Worm (Caenorhabditis elegans) whole organism, L2 larva: Measurements from ENCODE around the gene B0302.4.

Source experiments
- ZK546.5 ChIP-seq: sonication (generic microtip); optimal IDR thresholded peaks from 2 replicates; lab custom pipeline; 2017; ENCODE audit warnings: missing biosample characterization, missing genetic modification characterization
- aly-2 ChIP-seq: fragments of 150-350 bp; optimal IDR thresholded peaks from 2 replicates; lab custom pipeline; 2014; ENCODE audit warnings: missing biosample characterization, missing genetic modification characterization
- ama-1 ChIP-seq: fragments of 150-350 bp; optimal IDR thresholded peaks from 2 replicates; lab custom pipeline; 2018; ENCODE audit warnings: inconsistent platforms
- egl-27 ChIP-seq: sonication (generic microtip); optimal IDR thresholded peaks from 3 replicates; lab custom pipeline; 2017; ENCODE audit warnings: missing biosample characterization, missing genetic modification reagents, missing genetic modification characterization
- lin-11 ChIP-seq: fragments of 150-350 bp; sonication (generic microtip); optimal IDR thresholded peaks from 2 replicates; lab custom pipeline; 2014; ENCODE audit warnings: missing biosample characterization, missing genetic modification characterization, inconsistent platforms, mixed read lengths
- lsy-2 ChIP-seq, 2 experiments: fragments of 150-350 bp in 1 of 2; sonication (generic microtip) in 1 of 2; optimal IDR thresholded peaks; 2 replicates each; lab custom pipeline; 2014 to 2017; ENCODE audit warnings: missing biosample characterization in 2 of 2, missing genetic modification characterization in 2 of 2

DNA sequence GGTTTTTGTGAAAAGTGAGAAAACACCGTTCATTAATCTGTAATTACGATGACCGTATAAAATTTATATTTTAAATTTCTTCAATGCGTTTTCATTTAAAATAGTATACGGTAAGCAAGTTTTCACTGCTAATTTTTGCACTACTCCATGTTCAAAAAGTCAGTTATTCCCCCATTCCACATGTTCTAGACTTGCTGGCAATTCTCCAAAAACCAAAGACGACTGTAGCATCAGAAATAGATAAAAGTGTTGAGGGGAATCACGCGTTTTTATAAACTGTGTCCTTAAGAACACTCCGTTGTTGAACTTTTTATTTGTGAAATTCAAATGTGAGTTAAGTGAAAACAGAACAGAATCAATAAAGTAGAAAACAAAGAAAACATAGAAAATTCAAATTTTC lies 40.9 kb downstream of the B0302.4 start:
- TF ChIP-seq lsy-2 (tag; optimal IDR thresholded peaks at IDR 0.05; lab: Kevin White, UChicago) (no peak), ama-1 (no peak), ZK546.5 (tag; lab: Kevin White, UChicago) (no peak), lin-11 (tag; lab: Kevin White, UChicago) (no peak), egl-27 (tag; lab: Kevin White, UChicago) (no peak), aly-2 (tag; lab: Kevin White, UChicago) (no peak)
